Worm (Caenorhabditis elegans): Measurements from ENCODE around the gene Y34F4.3.

ce11 chrIII:978889-979288 is 37.1 kb downstream of the Y34F4.3 start:
- TF ChIP-seq dao-5 (tag; optimal IDR thresholded peaks at IDR 0.05) (no peak), W03F9.2 (tag; optimal IDR thresholded peaks at IDR 0.05) (no peak)

Measured in whole organism, L4/young adult.